Worm (Caenorhabditis elegans): ENCODE results near the gene K02F3.2.

- TF ChIP-seq snpc-4 (tag; optimal IDR thresholded peaks at IDR 0.05): no peak
- no peak for TF ChIP-seq zfp-2 (tag; optimal IDR thresholded peaks at IDR 0.05)
- no peak for TF ChIP-seq ces-1 (GFP tag; optimal IDR thresholded peaks at IDR 0.05)
- no peak for TF ChIP-seq jun-1 (tag; optimal IDR thresholded peaks at IDR 0.05)
- no peak for TF ChIP-seq Y105C5A.15 (GFP tag; IDR thresholded peaks at IDR 0.05)
- TF ChIP-seq zag-1 (tag; optimal IDR thresholded peaks at IDR 0.05): no peak
- no peak for TF ChIP-seq unc-130 (GFP tag; optimal IDR thresholded peaks at IDR 0.05)
- no peak for TF ChIP-seq lin-15B (tag; optimal IDR thresholded peaks at IDR 0.05)
- TF ChIP-seq zip-11 (GFP tag; IDR thresholded peaks at IDR 0.05): no peak
- no peak for TF ChIP-seq nhr-11 (tag; optimal IDR thresholded peaks at IDR 0.05)
Observed at ce11 chrIII:844577-844976, 1.1 kb upstream of the K02F3.2 start.
